Worm (Caenorhabditis elegans) whole organism, early embryonic: ENCODE results near the gene oig-8.

Source experiments
- F13C5.2 ChIP-seq: sonication (generic microtip); optimal IDR thresholded peaks from 2 replicates; lab custom pipeline; 2017; ENCODE audit warnings: mild to moderate bottlenecking, missing genetic modification characterization, inconsistent platforms, missing compliant biosample characterization
- ama-1 ChIP-seq: fragments of 150-350 bp; optimal IDR thresholded peaks from 2 replicates; lab custom pipeline; 2014
- hmg-4 ChIP-seq: fragments of 200-800 bp; sonication (Bioruptor generic); optimal IDR thresholded peaks from 2 replicates; lab custom pipeline; 2018; ENCODE audit warnings: mild to moderate bottlenecking, missing genetic modification characterization, missing compliant biosample characterization
- scrt-1 ChIP-seq: fragments of 200-800 bp; sonication (Bioruptor generic); IDR thresholded peaks from 2 replicates; pipeline ENCODE4 v1.3.6; 2022; ENCODE audit warnings: missing genetic modification characterization, missing compliant biosample characterization
- sea-1 ChIP-seq: fragments of 200-800 bp; sonication (Bioruptor generic); conservative IDR thresholded peaks from 2 replicates; pipeline ENCODE4 v1.3.6; 2022; ENCODE audit warnings: missing genetic modification characterization, missing compliant biosample characterization
- tbx-11 ChIP-seq: fragments of 200-800 bp; sonication (Bioruptor generic); IDR thresholded peaks from 2 replicates; pipeline ENCODE4 v1.3.6; 2022; ENCODE audit warnings: missing genetic modification characterization, missing compliant biosample characterization

DNA sequence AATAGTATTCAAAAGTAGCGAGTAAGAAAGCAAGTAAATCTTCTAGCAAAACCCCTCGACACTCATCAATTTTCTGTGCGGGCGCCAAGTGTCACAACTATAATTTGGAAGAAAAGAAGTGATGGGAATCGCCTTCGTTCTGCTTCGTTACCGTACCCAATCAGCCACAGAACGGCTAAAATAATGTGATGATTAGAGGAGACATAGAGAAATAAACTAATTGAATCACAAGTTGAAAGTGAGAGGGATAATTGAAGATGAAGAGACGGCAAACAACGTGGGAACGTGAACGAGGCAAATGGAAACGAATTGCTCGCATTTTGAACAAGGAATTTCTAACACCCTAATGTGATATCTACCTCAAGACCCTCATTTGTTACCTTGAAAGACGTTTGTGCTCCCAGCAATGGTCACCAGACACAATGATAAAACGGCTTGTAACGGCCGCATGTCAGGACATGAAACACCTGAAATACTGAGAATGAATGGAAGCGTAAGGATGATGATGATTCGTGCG lies 6.2 kb downstream of the oig-8 start, which contains the start of gene T19D12.6:
- TF ChIP-seq ama-1 (lab: Kevin White, UChicago), result no peak
- no peak for TF ChIP-seq hmg-4 (GFP tag; lab: Kevin White, UChicago)
- no peak for TF ChIP-seq scrt-1 (GFP tag; lab: Robert Waterston, UW)
- no peak for TF ChIP-seq F13C5.2 (tag; lab: Kevin White, UChicago)
- TF ChIP-seq sea-1 (GFP tag; lab: Robert Waterston, UW), result no peak
- TF ChIP-seq tbx-11 (GFP tag; lab: Robert Waterston, UW), result no peak
